Fruit fly (Drosophila melanogaster) whole organism, prepupa: Measurements from ENCODE around the gene CG7601.

Experiments used
- CG15336 ChIP-seq: fragments of 200-800 bp; sonication (Bioruptor generic); IDR thresholded peaks from 2 replicates; pipeline ENCODE4 v1.3.6; 2022; ENCODE audit warnings: missing biosample characterization, missing genetic modification characterization
- CG1621 ChIP-seq: fragments of 200-800 bp; sonication (Bioruptor generic); optimal IDR thresholded peaks from 3 replicates; lab custom pipeline; 2018; ENCODE audit warnings: missing biosample characterization, mild to moderate bottlenecking, missing genetic modification characterization
- CG3032 ChIP-seq: fragments of 200-800 bp; optimal IDR thresholded peaks from 2 replicates; lab custom pipeline; 2019; ENCODE audit warnings: missing biosample characterization, mild to moderate bottlenecking, missing genetic modification characterization, moderate library complexity
- CG32006 ChIP-seq: fragments of 200-800 bp; sonication (Bioruptor generic); optimal IDR thresholded peaks from 3 replicates; lab custom pipeline; 2017; ENCODE audit warnings: missing biosample characterization, mild to moderate bottlenecking, missing genetic modification characterization
- CG34406 ChIP-seq: fragments of 200-800 bp; sonication (Bioruptor generic); optimal IDR thresholded peaks from 3 replicates; lab custom pipeline; 2016; ENCODE audit warnings: missing biosample characterization, missing genetic modification characterization
- CG3919 ChIP-seq: fragments of 200-800 bp; sonication (Bioruptor generic); optimal IDR thresholded peaks from 3 replicates; lab custom pipeline; 2016; ENCODE audit warnings: missing biosample characterization, missing genetic modification characterization
- CG4318 ChIP-seq: fragments of 200-800 bp; sonication (Bioruptor generic); optimal IDR thresholded peaks from 3 replicates; lab custom pipeline; 2017; ENCODE audit warnings: missing biosample characterization, mild to moderate bottlenecking, missing genetic modification characterization
- CG6163 ChIP-seq: fragments of 200-800 bp; sonication (Bioruptor generic); IDR thresholded peaks from 3 replicates; pipeline ENCODE4 v1.3.6; 2022; ENCODE audit warnings: missing biosample characterization, missing genetic modification characterization
- CG6792 ChIP-seq: fragments of 200-800 bp; sonication (Bioruptor generic); optimal IDR thresholded peaks from 3 replicates; lab custom pipeline; 2016; ENCODE audit warnings: missing biosample characterization, missing genetic modification characterization
- CG6854 ChIP-seq: fragments of 200-800 bp; sonication (Bioruptor generic); optimal IDR thresholded peaks from 2 replicates; lab custom pipeline; 2017; ENCODE audit warnings: missing biosample characterization, mild to moderate bottlenecking, missing genetic modification characterization
- CG8119 ChIP-seq: fragments of 200-800 bp; sonication (Bioruptor generic); IDR thresholded peaks from 3 replicates; pipeline ENCODE4 v1.3.6; 2022; ENCODE audit warnings: missing biosample characterization, missing genetic modification characterization
- CG8319 ChIP-seq: fragments of 200-800 bp; sonication (Bioruptor generic); optimal IDR thresholded peaks from 3 replicates; lab custom pipeline; 2016; ENCODE audit warnings: missing biosample characterization, missing genetic modification characterization
- CG8632 ChIP-seq: fragments of 200-800 bp; sonication (Bioruptor generic); optimal IDR thresholded peaks from 3 replicates; lab custom pipeline; 2016; ENCODE audit warnings: missing biosample characterization, missing genetic modification characterization
- Eip75B ChIP-seq: fragments of 200-800 bp; sonication (Bioruptor generic); optimal IDR thresholded peaks from 3 replicates; lab custom pipeline; 2016; ENCODE audit warnings: missing biosample characterization, missing genetic modification characterization
- Eip78C ChIP-seq: fragments of 200-800 bp; sonication (Bioruptor generic); peaks from one replicate; lab custom pipeline; 2016; ENCODE audit warnings: missing biosample characterization, missing genetic modification characterization
- Lpt ChIP-seq: fragments of 200-800 bp; sonication (Bioruptor generic); optimal IDR thresholded peaks from 3 replicates; lab custom pipeline; 2016; ENCODE audit warnings: missing biosample characterization, missing genetic modification characterization
- Smox ChIP-seq: fragments of 200-800 bp; sonication (Bioruptor generic); optimal IDR thresholded peaks from 3 replicates; lab custom pipeline; 2016; ENCODE audit warnings: missing biosample characterization, missing genetic modification characterization
- Sox14 ChIP-seq: fragments of 200-800 bp; sonication (Bioruptor generic); optimal IDR thresholded peaks from 3 replicates; lab custom pipeline; 2016; ENCODE audit warnings: missing biosample characterization, missing genetic modification characterization
- Sox15 ChIP-seq: fragments of 200-800 bp; sonication (Bioruptor generic); optimal IDR thresholded peaks from 3 replicates; lab custom pipeline; 2016; ENCODE audit warnings: missing biosample characterization, missing genetic modification characterization
- achi ChIP-seq: fragments of 200-800 bp; sonication (Bioruptor generic); optimal IDR thresholded peaks from 3 replicates; lab custom pipeline; 2016; ENCODE audit warnings: missing biosample characterization, missing genetic modification characterization
- acj6 ChIP-seq: fragments of 200-800 bp; sonication (Bioruptor generic); optimal IDR thresholded peaks from 3 replicates; lab custom pipeline; 2016; ENCODE audit warnings: missing biosample characterization, missing genetic modification characterization
- cyc ChIP-seq: fragments of 200-800 bp; sonication (Bioruptor generic); optimal IDR thresholded peaks from 3 replicates; lab custom pipeline; 2016; ENCODE audit warnings: missing biosample characterization, missing genetic modification characterization
- dac ChIP-seq: fragments of 200-800 bp; sonication (Bioruptor generic); optimal IDR thresholded peaks from 2 replicates; lab custom pipeline; 2017; ENCODE audit warnings: missing biosample characterization, mild to moderate bottlenecking, missing genetic modification characterization
- dsx ChIP-seq: fragments of 200-800 bp; optimal IDR thresholded peaks from 3 replicates; lab custom pipeline; 2019; ENCODE audit warnings: missing biosample characterization, mild to moderate bottlenecking, missing genetic modification characterization, moderate library complexity; ENCODE audit not compliant: poor library complexity, severe bottlenecking
- eg ChIP-seq: fragments of 200-800 bp; sonication (Bioruptor generic); IDR thresholded peaks from 3 replicates; pipeline ENCODE4 v1.3.6; 2022; ENCODE audit warnings: missing biosample characterization, missing genetic modification characterization
- esn ChIP-seq: fragments of 200-800 bp; sonication (Bioruptor generic); optimal IDR thresholded peaks from 2 replicates; lab custom pipeline; 2016; ENCODE audit warnings: missing biosample characterization, mild to moderate bottlenecking, missing genetic modification characterization, moderate library complexity
- fd85E ChIP-seq: fragments of 200-800 bp; sonication (Bioruptor generic); optimal IDR thresholded peaks from 3 replicates; lab custom pipeline; 2016; ENCODE audit warnings: missing biosample characterization, missing genetic modification characterization
- fkh ChIP-seq: fragments of 200-800 bp; sonication (Bioruptor generic); optimal IDR thresholded peaks from 3 replicates; lab custom pipeline; 2017; ENCODE audit warnings: missing biosample characterization, mild to moderate bottlenecking, missing genetic modification characterization, moderate library complexity
- salr ChIP-seq, 2 experiments: fragments of 200-800 bp; sonication (Bioruptor generic); optimal IDR thresholded peaks; 3 replicates each; lab custom pipeline; 2016 to 2018; ENCODE audit warnings: missing biosample characterization in 2 of 2, missing genetic modification characterization in 2 of 2, mild to moderate bottlenecking in 1 of 2
- ss ChIP-seq, 2 experiments: fragments of 200-800 bp; sonication (Bioruptor generic); optimal IDR thresholded peaks; 2 replicates in 1 of 2; 3 replicates in 1 of 2; lab custom pipeline; 2017 to 2018; ENCODE audit warnings: mild to moderate bottlenecking in 2 of 2, missing biosample characterization in 2 of 2, missing genetic modification characterization in 2 of 2, moderate library complexity in 1 of 2
- svp ChIP-seq: fragments of 200-800 bp; sonication (Bioruptor generic); peaks from one replicate; lab custom pipeline; 2016; ENCODE audit warnings: missing biosample characterization, missing genetic modification characterization
- vri ChIP-seq: fragments of 200-800 bp; sonication (Bioruptor generic); optimal IDR thresholded peaks from 3 replicates; lab custom pipeline; 2016; ENCODE audit warnings: missing biosample characterization, mild to moderate bottlenecking, missing genetic modification characterization

Gene CG7601

dm6 chr3R:29725577-29726240 is 10.8 kb downstream of the CG7601 start, which contains the start of gene Kul (continued):
- peak; percentile 26 for TF ChIP-seq cyc
- TF ChIP-seq salr (GFP tag; optimal IDR thresholded peaks at IDR 0.05; lab: Kevin White, UChicago): peak in 1 of 2 experiments; percentile 60
- TF ChIP-seq Smox (GFP tag; lab: Kevin White, UChicago): no peak
- no peak for TF ChIP-seq dsx (GFP tag; lab: Kevin White, UChicago)
- peak; percentile 41 for TF ChIP-seq dac
- TF ChIP-seq eg (GFP tag; lab: Robert Waterston, UW): peak; percentile 69
- TF ChIP-seq CG32006: peak; percentile 51
- peak; percentile 34 for TF ChIP-seq achi (GFP tag; lab: Kevin White, UChicago)
- TF ChIP-seq CG6854 (GFP tag; lab: Kevin White, UChicago): peak; percentile 34
- TF ChIP-seq CG3032 (tag; lab: Kevin White, UChicago): peak; percentile 55
- no peak for TF ChIP-seq acj6
- no peak for TF ChIP-seq fd85E (GFP tag; lab: Kevin White, UChicago)
- peak; percentile 9 for TF ChIP-seq Lpt (GFP tag; lab: Kevin White, UChicago)
- TF ChIP-seq CG3919: peak; percentile 30
- TF ChIP-seq Eip78C (GFP tag; lab: Kevin White, UChicago): no peak

dm6 chr3R:29724745-29725144 is 11.8 kb downstream of the CG7601 start, which contains the start of the genes Naa40 and CG18731:
Naa40 (minus strand) TSS chr3R:29724950.
CG18731 (plus strand) TSS chr3R:29725027.
- TF ChIP-seq Sox14 (no peak), CG8632 (GFP tag; lab: Kevin White, UChicago) (no peak), CG1621 (tag; lab: Kevin White, UChicago) (no peak), fkh (GFP tag; lab: Kevin White, UChicago) (peak; percentile 90), Eip78C (GFP tag; lab: Kevin White, UChicago) (no peak), CG34406 (no peak)

dm6 chr3R:29723048-29723656 is 13.4 kb downstream of the CG7601 start, which contains the start of gene Pcd:
Pcd (plus strand) TSS chr3R:29723163.
- TF ChIP-seq CG8319 (GFP tag; lab: Kevin White, UChicago): no peak
- peak; percentile 2 for TF ChIP-seq Eip75B (GFP tag; lab: Kevin White, UChicago)
- TF ChIP-seq dsx (GFP tag; lab: Kevin White, UChicago): peak; percentile 47
- no peak for TF ChIP-seq CG4318
- TF ChIP-seq CG6792: no peak
- TF ChIP-seq eg (GFP tag; lab: Robert Waterston, UW): 0 out of 3 replicates have a peak, but pooled peaks have one; percentile 15
- peak; percentile 67 for TF ChIP-seq CG6854 (GFP tag; lab: Kevin White, UChicago)
- 0 out of 2 replicates have a peak, but pooled peaks have one; percentile 29 for TF ChIP-seq CG15336
- peak; percentile 1 for TF ChIP-seq esn
- no peak for TF ChIP-seq Sox15
- peak; percentile 87 for TF ChIP-seq svp (GFP tag; lab: Kevin White, UChicago)
- peak; percentile 76 for TF ChIP-seq CG1621 (tag; lab: Kevin White, UChicago)
- TF ChIP-seq vri (GFP tag; lab: Kevin White, UChicago): no peak
- TF ChIP-seq Eip78C (GFP tag; lab: Kevin White, UChicago): peak; percentile 45
- TF ChIP-seq ss (GFP tag; optimal IDR thresholded peaks at IDR 0.05; lab: Kevin White, UChicago): peak in 1 of 2 experiments; percentile 25
- TF ChIP-seq fkh (GFP tag; lab: Kevin White, UChicago): no peak

- no peak for TF ChIP-seq dac
- TF ChIP-seq, all 60 proteins: peak for 0
Observed at dm6 chr3R:29722238-29722637, 14.3 kb downstream of the CG7601 start, which contains the start of gene CG34296. CG34296 (plus strand) TSS chr3R:29722538.

dm6 chr3R:29718363-29718762 is 18.2 kb downstream of the CG7601 start, which contains the start of gene CG15506:
CG15506 (plus strand) TSS chr3R:29718663.
- TF ChIP-seq CG6792 (no peak), CG6163 (GFP tag; lab: Robert Waterston, UW) (0 out of 3 replicates have a peak, but pooled peaks have one; percentile 11), CG8119 (GFP tag; lab: Robert Waterston, UW) (0 out of 3 replicates have a peak, but pooled peaks have one; percentile 25), Eip75B (GFP tag; lab: Kevin White, UChicago) (no peak), eg (GFP tag; lab: Robert Waterston, UW) (0 out of 3 replicates have a peak, but pooled peaks have one; percentile 36), ss (GFP tag; optimal IDR thresholded peaks at IDR 0.05; lab: Kevin White, UChicago) (peak in 1 of 2 experiments; percentile 33), CG15336 (0 out of 2 replicates have a peak, but pooled peaks have one; percentile 7)
